ENCODE assay signal across 4 worm cellular contexts in genomic region chrX:9899426-9900131, ce11.
TF ChIP-seq lines count a peak whose summit lies in the region.

Gene phf-34 (minus strand): TSS chrX:9899476.

TF ChIP-seq in whole organism, L2 larva, 48 proteins besides CTCF, POLR2A, EP300 and RAD21 (continues in another document):
- TF ChIP-seq Y55F3AM.14 (GFP tag; optimal IDR thresholded peaks at IDR 0.05; lab: Kevin White, UChicago) (no peak), nhr-21 (tag; optimal IDR thresholded peaks at IDR 0.05; lab: Kevin White, UChicago) (peak; percentile 17), mbf-1 (tag; optimal IDR thresholded peaks at IDR 0.05; lab: Kevin White, UChicago) (no peak), nhr-12 (tag; optimal IDR thresholded peaks at IDR 0.05; lab: Kevin White, UChicago) (no peak), sem-4 (tag; optimal IDR thresholded peaks at IDR 0.05; lab: Kevin White, UChicago) (no peak), unc-55 (GFP tag; optimal IDR thresholded peaks at IDR 0.05; lab: Kevin White, UChicago) (peak; percentile 76), unc-39 (tag; optimal IDR thresholded peaks at IDR 0.05; lab: Kevin White, UChicago) (no peak), nhr-237 (tag; optimal IDR thresholded peaks at IDR 0.05; lab: Kevin White, UChicago) (no peak), ztf-1 (GFP tag; conservative IDR thresholded peaks at IDR 0.05; lab: Robert Waterston, UW) (no peak), gmeb-1 (tag; optimal IDR thresholded peaks at IDR 0.05; lab: Kevin White, UChicago) (no peak), mdl-1 (tag; optimal IDR thresholded peaks at IDR 0.05; lab: Kevin White, UChicago) (peak in 1 of 2 experiments; percentile 17), alr-1 (tag; optimal IDR thresholded peaks at IDR 0.05; lab: Kevin White, UChicago) (no peak), crh-2 (tag; optimal IDR thresholded peaks at IDR 0.05; lab: Kevin White, UChicago) (peak; percentile 67), nhr-77 (tag; optimal IDR thresholded peaks at IDR 0.05; lab: Kevin White, UChicago) (no peak), ceh-16 (tag; optimal IDR thresholded peaks at IDR 0.05; lab: Kevin White, UChicago) (no peak), unc-62 (GFP tag; optimal IDR thresholded peaks at IDR 0.05; lab: Kevin White, UChicago) (no peak), lsy-2 (tag; optimal IDR thresholded peaks at IDR 0.05; lab: Kevin White, UChicago) (peak in 1 of 2 experiments; percentile 58), nhr-10 (tag; optimal IDR thresholded peaks at IDR 0.05; lab: Kevin White, UChicago) (no peak), nhr-129 (tag; optimal IDR thresholded peaks at IDR 0.05; lab: Kevin White, UChicago) (peak; percentile 84), sma-3 (GFP tag; optimal IDR thresholded peaks at IDR 0.05; lab: Kevin White, UChicago) (no peak), sma-9 (GFP tag; optimal IDR thresholded peaks at IDR 0.05; lab: Kevin White, UChicago) (peak; percentile 35), sma-9 (tag; optimal IDR thresholded peaks at IDR 0.05; lab: Kevin White, UChicago) (no peak), lin-39 (tag; optimal IDR thresholded peaks at IDR 0.05; lab: Kevin White, UChicago) (no peak), nhr-25 (tag; optimal IDR thresholded peaks at IDR 0.05; lab: Kevin White, UChicago) (peak; percentile 49)

TF ChIP-seq in whole organism, L4 larva, 104 proteins besides CTCF, POLR2A, EP300 and RAD21 (continues in another document):
- TF ChIP-seq nhr-28 (tag; optimal IDR thresholded peaks at IDR 0.05; lab: Kevin White, UChicago) (peak; percentile 70), aha-1 (tag; lab: Kevin White, UChicago) (peak; percentile 72), rbr-2 (tag; optimal IDR thresholded peaks at IDR 0.05; lab: Kevin White, UChicago) (peak; percentile 58), lin-15B (tag; optimal IDR thresholded peaks at IDR 0.05; lab: Kevin White, UChicago) (no peak), mep-1 (tag; optimal IDR thresholded peaks at IDR 0.05; lab: Kevin White, UChicago) (no peak), hlh-30 (tag; optimal IDR thresholded peaks at IDR 0.05; lab: Kevin White, UChicago; ENCODE audit: insufficient read depth) (peak; percentile 62), unc-39 (tag; optimal IDR thresholded peaks at IDR 0.05; lab: Kevin White, UChicago) (no peak), ceh-44 (GFP tag; IDR thresholded peaks at IDR 0.05; lab: Robert Waterston, UW) (no peak), nhr-25 (tag; optimal IDR thresholded peaks at IDR 0.05; lab: Kevin White, UChicago; ENCODE audit: borderline replicate concordance, insufficient read depth) (no peak), snpc-4 (tag; optimal IDR thresholded peaks at IDR 0.05; lab: Kevin White, UChicago) (no peak), nhr-48 (tag; optimal IDR thresholded peaks at IDR 0.05; lab: Kevin White, UChicago) (no peak), dmd-8 (GFP tag; IDR thresholded peaks at IDR 0.05; lab: Robert Waterston, UW) (no peak), mes-2 (tag; optimal IDR thresholded peaks at IDR 0.05; lab: Kevin White, UChicago; ENCODE audit: poor library complexity, severe bottlenecking) (no peak), lin-1 (GFP tag; IDR thresholded peaks at IDR 0.05; lab: Robert Waterston, UW) (no peak), mxl-3 (GFP tag; optimal IDR thresholded peaks at IDR 0.05; lab: Kevin White, UChicago) (peak; percentile 58), arid-1 (GFP tag; conservative IDR thresholded peaks at IDR 0.05; lab: Robert Waterston, UW) (0 out of 2 replicates have a peak, but pooled peaks have one; percentile 24), spr-3 (GFP tag; optimal IDR thresholded peaks at IDR 0.05; lab: Kevin White, UChicago) (no peak), F37D6.2 (tag; optimal IDR thresholded peaks at IDR 0.05; lab: Kevin White, UChicago) (no peak), hmg-1.1 (GFP tag; IDR thresholded peaks at IDR 0.05; lab: Robert Waterston, UW) (peak; percentile 70), tra-1 (GFP tag; IDR thresholded peaks at IDR 0.05; lab: Robert Waterston, UW) (no peak), mdl-1 (tag; optimal IDR thresholded peaks at IDR 0.05; lab: Kevin White, UChicago) (peak in 1 of 2 experiments; percentile 60), php-3 (GFP tag; IDR thresholded peaks at IDR 0.05; lab: Robert Waterston, UW) (no peak), madf-9 (GFP tag; conservative IDR thresholded peaks at IDR 0.05; lab: Robert Waterston, UW) (no peak), lin-29 (GFP tag; IDR thresholded peaks at IDR 0.05; lab: Robert Waterston, UW) (no peak)

TF ChIP-seq in whole organism, late embryonic, 69 proteins besides CTCF, POLR2A, EP300 and RAD21 (continues in another document):
- TF ChIP-seq hlh-6 (tag; optimal IDR thresholded peaks at IDR 0.05; lab: Kevin White, UChicago) (no peak), Y22D7AL.16 (tag; optimal IDR thresholded peaks at IDR 0.05; lab: Kevin White, UChicago) (no peak), tbx-7 (tag; optimal IDR thresholded peaks at IDR 0.05; lab: Kevin White, UChicago) (no peak), ceh-31 (tag; optimal IDR thresholded peaks at IDR 0.05; lab: Kevin White, UChicago) (peak; percentile 74), ztf-16 (tag; optimal IDR thresholded peaks at IDR 0.05; lab: Kevin White, UChicago) (no peak), dmd-4 (tag; optimal IDR thresholded peaks at IDR 0.05; lab: Kevin White, UChicago; ENCODE audit: borderline replicate concordance) (no peak), ceh-6 (GFP tag; optimal IDR thresholded peaks at IDR 0.05; lab: Kevin White, UChicago) (no peak), ref-2 (tag; optimal IDR thresholded peaks at IDR 0.05; lab: Kevin White, UChicago) (no peak), ceh-30 (tag; optimal IDR thresholded peaks at IDR 0.05; lab: Kevin White, UChicago) (no peak), pqm-1 (tag; optimal IDR thresholded peaks at IDR 0.05; lab: Kevin White, UChicago) (no peak), lim-6 (tag; optimal IDR thresholded peaks at IDR 0.05; lab: Kevin White, UChicago) (no peak), ceh-34 (tag; optimal IDR thresholded peaks at IDR 0.05; lab: Kevin White, UChicago) (peak; percentile 35), hlh-13 (GFP tag; optimal IDR thresholded peaks at IDR 0.05; lab: Kevin White, UChicago) (no peak), rnt-1 (tag; optimal IDR thresholded peaks at IDR 0.05; lab: Kevin White, UChicago) (no peak), pha-4 (tag; optimal IDR thresholded peaks at IDR 0.05; lab: Kevin White, UChicago) (no peak), ceh-9 (tag; optimal IDR thresholded peaks at IDR 0.05; lab: Kevin White, UChicago) (no peak), ceh-19 (GFP tag; optimal IDR thresholded peaks at IDR 0.05; lab: Kevin White, UChicago) (peak; percentile 43), madf-2 (tag; optimal IDR thresholded peaks at IDR 0.05; lab: Kevin White, UChicago) (no peak), ceh-24 (tag; optimal IDR thresholded peaks at IDR 0.05; lab: Kevin White, UChicago) (no peak), tbx-2 (tag; optimal IDR thresholded peaks at IDR 0.05; lab: Kevin White, UChicago) (peak; percentile 37), hlh-30 (tag; optimal IDR thresholded peaks at IDR 0.05; lab: Kevin White, UChicago; ENCODE audit: insufficient read depth) (peak; percentile 38), fkh-10 (GFP tag; optimal IDR thresholded peaks at IDR 0.05; lab: Kevin White, UChicago) (no peak), ceh-14 (tag; optimal IDR thresholded peaks at IDR 0.05; lab: Kevin White, UChicago) (no peak), elt-2 (tag; optimal IDR thresholded peaks at IDR 0.05; lab: Kevin White, UChicago) (no peak), fkh-6 (tag; optimal IDR thresholded peaks at IDR 0.05; lab: Kevin White, UChicago) (no peak), pros-1 (tag; optimal IDR thresholded peaks at IDR 0.05; lab: Kevin White, UChicago) (no peak), pat-9 (tag; optimal IDR thresholded peaks at IDR 0.05; lab: Kevin White, UChicago) (no peak)

TF ChIP-seq in whole organism, mixed stage, embryonic, 35 proteins besides CTCF, POLR2A, EP300 and RAD21:
- TF ChIP-seq hlh-1 (tag; optimal IDR thresholded peaks at IDR 0.05; lab: Kevin White, UChicago) (peak; percentile 35), nhr-28 (tag; optimal IDR thresholded peaks at IDR 0.05; lab: Kevin White, UChicago) (no peak), unc-62 (GFP tag; optimal IDR thresholded peaks at IDR 0.05; lab: Kevin White, UChicago) (peak; percentile 37), unc-120 (tag; optimal IDR thresholded peaks at IDR 0.05; lab: Kevin White, UChicago; ENCODE audit: poor library complexity, severe bottlenecking) (peak; percentile 38), ces-1 (GFP tag; optimal IDR thresholded peaks at IDR 0.05; lab: Kevin White, UChicago) (peak; percentile 66), mls-2 (tag; optimal IDR thresholded peaks at IDR 0.05; lab: Kevin White, UChicago) (peak; percentile 22), ham-2 (GFP tag; optimal IDR thresholded peaks at IDR 0.05; lab: Kevin White, UChicago) (peak; percentile 21), bed-3 (GFP tag; optimal IDR thresholded peaks at IDR 0.05; lab: Kevin White, UChicago) (no peak), sptf-1 (tag; optimal IDR thresholded peaks at IDR 0.05; lab: Kevin White, UChicago) (peak; percentile 28), mep-1 (tag; optimal IDR thresholded peaks at IDR 0.05; lab: Kevin White, UChicago) (peak; percentile 22), lin-13 (tag; optimal IDR thresholded peaks at IDR 0.05; lab: Kevin White, UChicago) (no peak)
